Worm (Caenorhabditis elegans): ENCODE measurements around the gene col-33.

DNA sequence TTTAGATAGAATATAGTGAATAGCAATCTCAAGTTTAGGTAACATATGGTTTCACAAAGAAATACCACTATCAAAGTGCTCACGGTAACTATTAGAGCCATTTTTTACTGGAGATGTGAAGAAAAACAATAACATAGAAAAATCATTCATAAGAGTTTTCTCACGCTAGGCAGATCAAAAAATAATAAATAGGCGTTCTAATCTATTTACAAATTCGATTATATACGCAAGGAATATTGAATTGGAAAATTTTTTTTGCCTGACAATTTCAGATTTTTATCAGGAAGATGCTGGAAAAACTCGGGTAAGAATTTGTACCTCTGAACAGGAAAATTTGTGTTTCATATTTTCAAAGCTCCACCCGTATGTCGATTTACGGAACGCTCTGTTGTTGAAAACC lies 35.2 kb upstream of the col-33 start, which contains the start of gene srbc-70:
- TF ChIP-seq tbx-11 (GFP tag; IDR thresholded peaks at IDR 0.05): no peak
- no peak for TF ChIP-seq ama-1 (optimal IDR thresholded peaks at IDR 0.05)
- TF ChIP-seq flt-1 (GFP tag; IDR thresholded peaks at IDR 0.05): no peak

All from whole organism, early embryonic.